Worm (Caenorhabditis elegans) whole organism, L1 larva: Measurements from ENCODE around the gene srlf-13.

Experiments
- aha-1 ChIP-seq: fragments of 150-350 bp; optimal IDR thresholded peaks from 2 replicates; lab custom pipeline; 2014; ENCODE audit warnings: missing biosample characterization, missing genetic modification characterization
- lin-39 ChIP-seq: fragments of 150-350 bp; optimal IDR thresholded peaks from 2 replicates; lab custom pipeline; 2014; ENCODE audit warnings: missing biosample characterization, missing genetic modification reagents, missing genetic modification characterization

- no peak for TF ChIP-seq aha-1 (tag; lab: Kevin White, UChicago)
- no peak for TF ChIP-seq lin-39 (tag; lab: Kevin White, UChicago)
These were observed 26.3 kb downstream of the srlf-13 start for ce11 chrIV:10870158-10870557.
